Worm (Caenorhabditis elegans) whole organism, young adult: ENCODE data around the gene Y41C4A.7.
A peak's percentile ranks its signal among the peaks of the same experiment; 100 is the strongest.

Experiments used
- B0261.1 ChIP-seq: sonication (generic microtip); optimal IDR thresholded peaks from 2 replicates; lab custom pipeline; 2016; ENCODE audit warnings: mild to moderate bottlenecking, missing genetic modification characterization, moderate library complexity, missing compliant biosample characterization
- B0336.3 ChIP-seq: fragments of 200-800 bp; sonication (Bioruptor generic); IDR thresholded peaks from 2 replicates; pipeline ENCODE4 v1.3.6; 2022; ENCODE audit warnings: missing genetic modification characterization, missing compliant biosample characterization
- C17E4.6 ChIP-seq: fragments of 200-800 bp; sonication (Bioruptor generic); IDR thresholded peaks from 2 replicates; pipeline ENCODE4 v1.3.6; 2022; ENCODE audit warnings: missing genetic modification reagents, missing genetic modification characterization, missing compliant biosample characterization
- D2030.7 ChIP-seq: fragments of 200-800 bp; sonication (Bioruptor generic); IDR thresholded peaks from 2 replicates; pipeline ENCODE4 v1.3.6; 2022; ENCODE audit warnings: missing genetic modification reagents, missing genetic modification characterization, missing compliant biosample characterization
- F23B12.7 ChIP-seq: sonication (generic microtip); optimal IDR thresholded peaks from 2 replicates; lab custom pipeline; 2017; ENCODE audit warnings: missing genetic modification characterization, mild to moderate bottlenecking, missing compliant biosample characterization, antibody characterized with exemption, moderate library complexity; ENCODE audit not compliant: insufficient read depth
- F33H1.4 ChIP-seq: fragments of 200-800 bp; sonication (Bioruptor generic); IDR thresholded peaks from 2 replicates; pipeline ENCODE4 v1.3.6; 2022; ENCODE audit warnings: missing genetic modification reagents, missing genetic modification characterization, missing compliant biosample characterization
- K12H6.12 ChIP-seq: fragments of 200-800 bp; sonication (Bioruptor generic); optimal IDR thresholded peaks from 2 replicates; lab custom pipeline; 2018; ENCODE audit warnings: mild to moderate bottlenecking, missing genetic modification characterization, missing compliant biosample characterization
- Y53F4B.3 ChIP-seq: fragments of 200-800 bp; sonication (Bioruptor generic); IDR thresholded peaks from 2 replicates; pipeline ENCODE4 v1.3.6; 2022; ENCODE audit warnings: missing genetic modification reagents, missing genetic modification characterization, missing compliant biosample characterization
- Y53G8AR.9 ChIP-seq: fragments of 200-800 bp; sonication (Bioruptor generic); conservative IDR thresholded peaks from 2 replicates; pipeline ENCODE4 v1.3.6; 2022; ENCODE audit warnings: missing genetic modification reagents, missing genetic modification characterization, missing compliant biosample characterization
- Y95B8A.8 ChIP-seq: fragments of 200-800 bp; sonication (Bioruptor generic); IDR thresholded peaks from 2 replicates; pipeline ENCODE4 v1.3.6; 2022; ENCODE audit warnings: missing genetic modification reagents, missing genetic modification characterization, missing compliant biosample characterization
- ZK185.1 ChIP-seq: sonication (generic microtip); optimal IDR thresholded peaks from 2 replicates; lab custom pipeline; 2016; ENCODE audit warnings: mild to moderate bottlenecking, missing genetic modification characterization, missing compliant biosample characterization; ENCODE audit not compliant: poor library complexity, severe bottlenecking
- ama-1 ChIP-seq, 3 experiments: fragments of 150-350 bp in 1 of 3; sonication (generic microtip) in 2 of 3; optimal IDR thresholded peaks; 2 replicates each; lab custom pipeline; 2014 to 2018; ENCODE audit warnings: missing biosample characterization in 2 of 3, missing genetic modification characterization in 2 of 3, missing genetic modification reagents in 2 of 3
- aptf-2 ChIP-seq: fragments of 200-800 bp; sonication (Bioruptor generic); conservative IDR thresholded peaks from 2 replicates; pipeline ENCODE4 v1.3.6; 2022; ENCODE audit warnings: missing genetic modification reagents, missing genetic modification characterization, missing compliant biosample characterization
- aptf-3 ChIP-seq: fragments of 200-800 bp; sonication (Bioruptor generic); IDR thresholded peaks from 2 replicates; pipeline ENCODE4 v1.3.6; 2022; ENCODE audit warnings: missing genetic modification characterization, missing compliant biosample characterization
- bed-1 ChIP-seq: fragments of 200-800 bp; sonication (Bioruptor generic); IDR thresholded peaks from 2 replicates; pipeline ENCODE4 v1.3.6; 2022; ENCODE audit warnings: missing genetic modification reagents, missing genetic modification characterization, missing compliant biosample characterization
- bed-2 ChIP-seq: fragments of 200-800 bp; sonication (Bioruptor generic); IDR thresholded peaks from 2 replicates; pipeline ENCODE4 v1.3.6; 2022; ENCODE audit warnings: missing genetic modification reagents, missing genetic modification characterization, missing compliant biosample characterization
- cebp-1 ChIP-seq, 2 experiments: fragments of 200-800 bp in 1 of 2; sonication (Bioruptor generic) in 1 of 2; sonication (generic microtip) in 1 of 2; IDR thresholded peaks in 1 of 2; optimal IDR thresholded peaks in 1 of 2; 2 replicates each; pipeline versions ENCODE4 v1.3.6 to Lab custom; 2017 to 2022; ENCODE audit warnings: missing compliant biosample characterization in 2 of 2, missing genetic modification characterization in 2 of 2, mild to moderate bottlenecking in 1 of 2, missing genetic modification reagents in 1 of 2, moderate library complexity in 1 of 2
- ceh-58 ChIP-seq: fragments of 200-800 bp; sonication (Bioruptor generic); IDR thresholded peaks from 2 replicates; pipeline ENCODE4 v1.3.6; 2022; ENCODE audit warnings: missing genetic modification characterization, missing compliant biosample characterization
- dpl-1 ChIP-seq: fragments of 150-350 bp; optimal IDR thresholded peaks from 2 replicates; lab custom pipeline; 2014; ENCODE audit warnings: missing biosample characterization, missing genetic modification reagents, missing genetic modification characterization
- egl-44 ChIP-seq: fragments of 200-800 bp; sonication (Bioruptor generic); IDR thresholded peaks from 2 replicates; pipeline ENCODE4 v1.3.6; 2022; ENCODE audit warnings: missing genetic modification reagents, missing genetic modification characterization, missing compliant biosample characterization
- ets-4 ChIP-seq: fragments of 200-800 bp; sonication (Bioruptor generic); optimal IDR thresholded peaks from 2 replicates; lab custom pipeline; 2018; ENCODE audit warnings: mild to moderate bottlenecking, missing genetic modification characterization, missing compliant biosample characterization
- him-1 ChIP-seq: sonication (generic microtip); optimal IDR thresholded peaks from 2 replicates; lab custom pipeline; 2016; ENCODE audit warnings: missing genotype, missing genetic modification reagents, missing genetic modification characterization, missing compliant biosample characterization
- hmg-1.2 ChIP-seq: fragments of 200-800 bp; sonication (Bioruptor generic); IDR thresholded peaks from 2 replicates; pipeline ENCODE4 v1.3.6; 2022; ENCODE audit warnings: missing genetic modification reagents, missing genetic modification characterization, missing compliant biosample characterization
- lag-1 ChIP-seq: fragments of 200-800 bp; sonication (Bioruptor generic); IDR thresholded peaks from 2 replicates; pipeline ENCODE4 v1.3.6; 2022; ENCODE audit warnings: missing genetic modification reagents, missing genetic modification characterization, missing compliant biosample characterization
- let-526 ChIP-seq: fragments of 200-800 bp; sonication (Bioruptor generic); IDR thresholded peaks from 2 replicates; pipeline ENCODE4 v1.3.6; 2022; ENCODE audit warnings: missing genetic modification reagents, missing genetic modification characterization, missing compliant biosample characterization
- lin-40 ChIP-seq: sonication (generic microtip); optimal IDR thresholded peaks from 2 replicates; lab custom pipeline; 2016; ENCODE audit warnings: missing genetic modification characterization, mild to moderate bottlenecking, missing compliant biosample characterization, missing genotype, missing genetic modification reagents
- lsl-1 ChIP-seq: fragments of 200-800 bp; sonication (Bioruptor generic); optimal IDR thresholded peaks from 2 replicates; lab custom pipeline; 2018; ENCODE audit warnings: mild to moderate bottlenecking, missing genetic modification characterization, moderate library complexity, missing compliant biosample characterization
- madf-3 ChIP-seq: fragments of 200-800 bp; sonication (Bioruptor generic); IDR thresholded peaks from 2 replicates; pipeline ENCODE4 v1.3.6; 2022; ENCODE audit warnings: missing genetic modification reagents, missing genetic modification characterization, missing compliant biosample characterization
- mxl-1 ChIP-seq: sonication (generic microtip); optimal IDR thresholded peaks from 2 replicates; lab custom pipeline; 2016; ENCODE audit warnings: missing genetic modification characterization, missing compliant biosample characterization
- nfyb-1 ChIP-seq: fragments of 200-800 bp; sonication (Bioruptor generic); IDR thresholded peaks from 2 replicates; pipeline ENCODE4 v1.3.6; 2022; ENCODE audit warnings: missing genetic modification reagents, missing genetic modification characterization, missing compliant biosample characterization
- nhr-179 ChIP-seq: sonication (generic microtip); optimal IDR thresholded peaks from 2 replicates; lab custom pipeline; 2016; ENCODE audit warnings: mild to moderate bottlenecking, missing genetic modification characterization, missing compliant biosample characterization
- nhr-80 ChIP-seq: sonication (generic microtip); optimal IDR thresholded peaks from 2 replicates; lab custom pipeline; 2016; ENCODE audit warnings: missing genetic modification characterization, missing compliant biosample characterization
- rec-8 ChIP-seq, 2 experiments: sonication (generic microtip); optimal IDR thresholded peaks; 2 replicates each; lab custom pipeline; 2016; ENCODE audit warnings: mild to moderate bottlenecking in 2 of 2, missing genetic modification characterization in 2 of 2, missing genetic modification reagents in 2 of 2, missing genotype in 2 of 2, missing biosample characterization in 1 of 2, missing compliant biosample characterization in 1 of 2, moderate library complexity in 1 of 2
- rpc-1 ChIP-seq, 2 experiments: fragments of 150-350 bp in 1 of 2; sonication (generic microtip) in 1 of 2; optimal IDR thresholded peaks; 2 replicates each; lab custom pipeline; 2014 to 2018; ENCODE audit warnings: missing biosample characterization in 1 of 2, missing genetic modification characterization in 1 of 2, missing genetic modification reagents in 1 of 2, missing genotype in 1 of 2
- sdz-38 ChIP-seq: sonication (generic microtip); optimal IDR thresholded peaks from 2 replicates; lab custom pipeline; 2016; ENCODE audit warnings: missing genotype, missing genetic modification characterization, missing compliant biosample characterization
- sea-2 ChIP-seq: fragments of 200-800 bp; sonication (Bioruptor generic); IDR thresholded peaks from 2 replicates; pipeline ENCODE4 v1.3.6; 2022; ENCODE audit warnings: missing genetic modification characterization, missing compliant biosample characterization
- snpc-1.1 ChIP-seq: sonication (generic microtip); optimal IDR thresholded peaks from 2 replicates; lab custom pipeline; 2017; ENCODE audit warnings: missing genetic modification characterization, mild to moderate bottlenecking, missing compliant biosample characterization, antibody characterized with exemption, moderate library complexity, missing genotype, missing genetic modification reagents; ENCODE audit not compliant: insufficient read depth
- snpc-1.3 ChIP-seq: sonication (generic microtip); optimal IDR thresholded peaks from 2 replicates; lab custom pipeline; 2017; ENCODE audit warnings: missing genetic modification characterization, mild to moderate bottlenecking, missing compliant biosample characterization, antibody characterized with exemption, moderate library complexity, missing genotype, missing genetic modification reagents; ENCODE audit not compliant: insufficient read depth
- sptf-2 ChIP-seq: fragments of 200-800 bp; sonication (Bioruptor generic); optimal IDR thresholded peaks from 2 replicates; lab custom pipeline; 2018; ENCODE audit warnings: mild to moderate bottlenecking, missing genetic modification characterization, missing compliant biosample characterization
- unc-62 ChIP-seq: fragments of 150-350 bp; optimal IDR thresholded peaks from 2 replicates; lab custom pipeline; 2014; ENCODE audit warnings: missing biosample characterization, missing genetic modification reagents, missing genetic modification characterization
- xnd-1 ChIP-seq: sonication (generic microtip); optimal IDR thresholded peaks from 2 replicates; lab custom pipeline; 2016; ENCODE audit warnings: missing genotype, missing genetic modification reagents, missing genetic modification characterization, missing compliant biosample characterization
- zim-3 ChIP-seq: sonication (generic microtip); optimal IDR thresholded peaks from 2 replicates; lab custom pipeline; 2017; ENCODE audit warnings: mild to moderate bottlenecking, missing genetic modification characterization, moderate library complexity, missing compliant biosample characterization
- ztf-28 ChIP-seq: fragments of 200-800 bp; sonication (Bioruptor generic); IDR thresholded peaks from 2 replicates; pipeline ENCODE4 v1.3.6; 2022; ENCODE audit warnings: missing genetic modification reagents, missing genetic modification characterization, missing compliant biosample characterization
- ztf-3 ChIP-seq: fragments of 200-800 bp; sonication (Bioruptor generic); optimal IDR thresholded peaks from 2 replicates; lab custom pipeline; 2018; ENCODE audit warnings: mild to moderate bottlenecking, missing genetic modification characterization, missing compliant biosample characterization

Y41C4A.7 gene

DNA sequence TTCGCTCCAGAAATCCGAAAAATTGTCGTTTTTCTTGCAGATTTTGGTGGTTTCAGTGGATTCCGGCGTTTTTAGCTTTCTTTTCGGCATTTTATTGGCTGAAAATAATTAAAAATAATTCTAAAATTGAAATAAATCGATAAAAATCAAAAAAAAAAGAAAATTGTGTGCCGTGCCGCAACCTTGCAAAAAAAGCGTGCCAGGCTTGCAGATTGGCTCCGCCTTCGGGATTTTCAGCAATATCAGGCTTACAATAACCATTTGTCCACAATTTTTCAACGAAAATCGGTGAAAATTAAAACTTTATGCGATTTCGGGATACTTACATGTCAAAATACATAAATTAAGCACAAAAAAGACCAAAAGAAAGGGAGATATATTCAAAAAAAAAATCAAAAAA, 19.9 kb downstream of the Y41C4A.7 start, which contains the start of gene Y41C4A.9 (continued):
- TF ChIP-seq him-1 (tag; lab: Kevin White, UChicago) (peak; percentile 26), cebp-1 (GFP tag; IDR thresholded peaks at IDR 0.05; lab: Robert Waterston, UW) (no peak), cebp-1 (tag; optimal IDR thresholded peaks at IDR 0.05; lab: Kevin White, UChicago) (peak; percentile 44), ama-1 (optimal IDR thresholded peaks at IDR 0.05; lab: Kevin White, UChicago) (no peak), ama-1 (GFP tag; optimal IDR thresholded peaks at IDR 0.05; lab: Kevin White, UChicago) (no peak), unc-62 (GFP tag; lab: Kevin White, UChicago) (no peak), ztf-28 (0 out of 2 replicates have a peak, but pooled peaks have one; percentile 19), dpl-1 (GFP tag; lab: Kevin White, UChicago) (no peak), rpc-1 (optimal IDR thresholded peaks at IDR 0.05; lab: Kevin White, UChicago) (peak; percentile 2), rpc-1 (tag; optimal IDR thresholded peaks at IDR 0.05; lab: Kevin White, UChicago) (no peak), F23B12.7 (tag; lab: Kevin White, UChicago) (peak; percentile 4), lsl-1 (GFP tag; lab: Kevin White, UChicago) (peak; percentile 18)

DNA sequence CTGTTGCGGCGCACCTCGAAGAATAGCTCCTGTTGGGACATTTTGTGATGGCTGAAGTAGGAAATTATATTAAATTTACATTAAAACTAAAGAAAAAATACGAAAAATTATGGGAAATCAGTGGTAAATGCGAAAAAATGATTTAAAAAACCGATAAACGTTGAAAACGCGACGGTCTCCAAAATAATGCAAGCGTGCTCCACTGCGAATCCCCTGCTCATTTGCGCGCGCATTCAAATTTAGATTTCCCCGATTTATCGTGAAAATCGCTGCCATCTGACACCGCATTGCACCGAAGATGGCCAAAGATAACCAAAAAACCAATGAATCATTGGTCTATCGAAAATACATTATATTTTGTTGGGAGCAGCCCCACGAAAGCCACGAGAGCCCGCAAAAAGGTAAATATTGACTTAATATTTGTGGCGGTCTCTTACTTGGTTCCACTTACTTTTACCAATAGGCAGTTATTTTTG, 20.8 kb downstream of the Y41C4A.7 start, which contains the start of the genes elb-1 and Y41C4A.11:
Gene elb-1 (minus strand): TSS at position 51 of the 476 bp plus-strand sequence.
Gene Y41C4A.11 (plus strand): TSS at position 461 of the 476 bp plus-strand sequence.
- TF ChIP-seq xnd-1 (tag; lab: Kevin White, UChicago): no peak
- TF ChIP-seq ztf-28: no peak
- TF ChIP-seq snpc-1.3: no peak
- TF ChIP-seq B0336.3: no peak
- TF ChIP-seq hmg-1.2 (GFP tag; lab: Robert Waterston, UW): no peak
- no peak for TF ChIP-seq B0261.1 (tag; lab: Kevin White, UChicago)
- TF ChIP-seq Y53F4B.3 (GFP tag; lab: Robert Waterston, UW): no peak
- no peak for TF ChIP-seq snpc-1.1 (tag; lab: Kevin White, UChicago)
- TF ChIP-seq rpc-1 (optimal IDR thresholded peaks at IDR 0.05; lab: Kevin White, UChicago): no peak
- TF ChIP-seq rpc-1 (tag; optimal IDR thresholded peaks at IDR 0.05; lab: Kevin White, UChicago): no peak
- no peak for TF ChIP-seq sea-2 (GFP tag; lab: Robert Waterston, UW)
- TF ChIP-seq nhr-80: no peak
- no peak for TF ChIP-seq mxl-1 (tag; lab: Kevin White, UChicago)
- no peak for TF ChIP-seq ceh-58 (GFP tag; lab: Robert Waterston, UW)
- TF ChIP-seq nfyb-1 (GFP tag; lab: Robert Waterston, UW): no peak
- TF ChIP-seq lin-40 (tag; lab: Kevin White, UChicago): peak; percentile 39
- 0 out of 2 replicates have a peak, but pooled peaks have one; percentile 20 for TF ChIP-seq D2030.7 (GFP tag; lab: Robert Waterston, UW)
- TF ChIP-seq ztf-3 (GFP tag; lab: Kevin White, UChicago): no peak
- TF ChIP-seq K12H6.12: no peak
- no peak for TF ChIP-seq egl-44 (GFP tag; lab: Robert Waterston, UW)
- no peak for TF ChIP-seq F33H1.4 (GFP tag; lab: Robert Waterston, UW)
- TF ChIP-seq zim-3 (tag; lab: Kevin White, UChicago): no peak
- TF ChIP-seq ets-4: no peak
- TF ChIP-seq Y95B8A.8 (GFP tag; lab: Robert Waterston, UW): no peak
- no peak for TF ChIP-seq madf-3 (GFP tag; lab: Robert Waterston, UW)
- TF ChIP-seq sptf-2 (GFP tag; lab: Kevin White, UChicago): no peak
- no peak for TF ChIP-seq Y53G8AR.9 (GFP tag; lab: Robert Waterston, UW)
- TF ChIP-seq aptf-3 (GFP tag; lab: Robert Waterston, UW): no peak
- TF ChIP-seq cebp-1 (GFP tag; IDR thresholded peaks at IDR 0.05; lab: Robert Waterston, UW): no peak
- peak; percentile 29 for TF ChIP-seq cebp-1 (tag; optimal IDR thresholded peaks at IDR 0.05; lab: Kevin White, UChicago)
- no peak for TF ChIP-seq bed-2 (GFP tag; lab: Robert Waterston, UW)
- TF ChIP-seq nhr-179 (tag; lab: Kevin White, UChicago): no peak
- TF ChIP-seq rec-8 (tag; optimal IDR thresholded peaks at IDR 0.05; lab: Kevin White, UChicago): no peak
- TF ChIP-seq aptf-2: no peak
- TF ChIP-seq let-526 (GFP tag; lab: Robert Waterston, UW): no peak
- TF ChIP-seq C17E4.6 (GFP tag; lab: Robert Waterston, UW): no peak
- TF ChIP-seq ZK185.1 (tag; lab: Kevin White, UChicago): no peak
- no peak for TF ChIP-seq sdz-38
- TF ChIP-seq bed-1: no peak
- no peak for TF ChIP-seq lag-1
